Fruit fly (Drosophila melanogaster) whole organism, adult: ENCODE measurements around the gene CG13010.

Source experiments
- CG11617 ChIP-seq: fragments of 200-800 bp; sonication (Bioruptor generic); optimal IDR thresholded peaks from 2 replicates; lab custom pipeline; 2017; ENCODE audit warnings: mild to moderate bottlenecking, missing biosample characterization, missing genetic modification reagents, missing genetic modification characterization
- CG12768 ChIP-seq: fragments of 200-800 bp; sonication (Bioruptor generic); optimal IDR thresholded peaks from 2 replicates; lab custom pipeline; 2017; ENCODE audit warnings: missing biosample characterization, missing genetic modification characterization, mild to moderate bottlenecking, moderate library complexity, missing genetic modification reagents
- CG14711 ChIP-seq: fragments of 200-800 bp; sonication (Bioruptor generic); optimal IDR thresholded peaks from 2 replicates; lab custom pipeline; 2018; ENCODE audit warnings: missing biosample characterization, mild to moderate bottlenecking, missing genetic modification characterization, moderate library complexity
- CG1620 ChIP-seq: fragments of 200-800 bp; sonication (Bioruptor generic); optimal IDR thresholded peaks from 2 replicates; lab custom pipeline; 2016; ENCODE audit warnings: missing biosample characterization, missing genetic modification characterization
- CG33017 ChIP-seq: fragments of 200-800 bp; sonication (Bioruptor generic); optimal IDR thresholded peaks from 2 replicates; lab custom pipeline; 2018; ENCODE audit warnings: missing biosample characterization, mild to moderate bottlenecking, missing genetic modification characterization, moderate library complexity
- CG5204 ChIP-seq: fragments of 200-800 bp; sonication (Bioruptor generic); optimal IDR thresholded peaks from 2 replicates; lab custom pipeline; 2016; ENCODE audit warnings: missing biosample characterization, missing genetic modification characterization
- CG7045 ChIP-seq: fragments of 200-800 bp; sonication (Bioruptor generic); optimal IDR thresholded peaks from 2 replicates; lab custom pipeline; 2017; ENCODE audit warnings: missing biosample characterization, mild to moderate bottlenecking, missing genetic modification characterization
- CG7101 ChIP-seq: fragments of 200-800 bp; sonication (Bioruptor generic); optimal IDR thresholded peaks from 2 replicates; lab custom pipeline; 2018; ENCODE audit warnings: missing biosample characterization, mild to moderate bottlenecking, missing genetic modification characterization, moderate library complexity
- Clk ChIP-seq: fragments of 200-800 bp; sonication (Bioruptor generic); optimal IDR thresholded peaks from 2 replicates; lab custom pipeline; 2017; ENCODE audit warnings: missing biosample characterization, missing genetic modification characterization
- Crg-1 ChIP-seq: fragments of 200-800 bp; sonication (Bioruptor generic); optimal IDR thresholded peaks from 2 replicates; lab custom pipeline; 2016; ENCODE audit warnings: missing biosample characterization, missing genetic modification characterization
- Hr96 ChIP-seq: fragments of 200-800 bp; sonication (Bioruptor generic); optimal IDR thresholded peaks from 2 replicates; lab custom pipeline; 2016; ENCODE audit warnings: missing biosample characterization, missing genetic modification characterization
- Mnt ChIP-seq: fragments of 200-800 bp; sonication (Bioruptor generic); optimal IDR thresholded peaks from 2 replicates; lab custom pipeline; 2016; ENCODE audit warnings: missing biosample characterization, mild to moderate bottlenecking, missing genetic modification characterization
- bab1 ChIP-seq: fragments of 200-800 bp; sonication (Bioruptor generic); optimal IDR thresholded peaks from 3 replicates; lab custom pipeline; 2019; ENCODE audit warnings: missing biosample characterization, mild to moderate bottlenecking, missing genetic modification characterization, moderate library complexity
- cic ChIP-seq: fragments of 200-800 bp; sonication (Bioruptor generic); optimal IDR thresholded peaks from 2 replicates; lab custom pipeline; 2017; ENCODE audit warnings: missing biosample characterization, mild to moderate bottlenecking, missing genetic modification characterization, moderate library complexity
- cnc ChIP-seq, 2 experiments: fragments of >200 bp; optimal IDR thresholded peaks; 2 replicates each; lab custom pipeline; 2017
- kay ChIP-seq: fragments of 200-800 bp; sonication (Bioruptor generic); peaks from one replicate; lab custom pipeline; 2016; ENCODE audit warnings: missing biosample characterization, missing genetic modification characterization, borderline replicate concordance
- ovo ChIP-seq: fragments of 200-800 bp; sonication (Bioruptor generic); optimal IDR thresholded peaks from 2 replicates; lab custom pipeline; 2016; ENCODE audit warnings: missing biosample characterization, missing genetic modification characterization
- pad ChIP-seq: fragments of 200-800 bp; sonication (Bioruptor generic); optimal IDR thresholded peaks from 3 replicates; lab custom pipeline; 2017; ENCODE audit warnings: missing biosample characterization, missing genetic modification characterization, mild to moderate bottlenecking, moderate library complexity, missing genetic modification reagents
- tj ChIP-seq: fragments of 200-800 bp; sonication (Bioruptor generic); optimal IDR thresholded peaks from 3 replicates; lab custom pipeline; 2017; ENCODE audit warnings: missing biosample characterization, mild to moderate bottlenecking, missing genetic modification characterization, moderate library complexity
- toe ChIP-seq: fragments of 200-800 bp; sonication (Bioruptor generic); optimal IDR thresholded peaks from 2 replicates; lab custom pipeline; 2016; ENCODE audit warnings: missing biosample characterization, missing genetic modification characterization

Gene CG13010

DNA sequence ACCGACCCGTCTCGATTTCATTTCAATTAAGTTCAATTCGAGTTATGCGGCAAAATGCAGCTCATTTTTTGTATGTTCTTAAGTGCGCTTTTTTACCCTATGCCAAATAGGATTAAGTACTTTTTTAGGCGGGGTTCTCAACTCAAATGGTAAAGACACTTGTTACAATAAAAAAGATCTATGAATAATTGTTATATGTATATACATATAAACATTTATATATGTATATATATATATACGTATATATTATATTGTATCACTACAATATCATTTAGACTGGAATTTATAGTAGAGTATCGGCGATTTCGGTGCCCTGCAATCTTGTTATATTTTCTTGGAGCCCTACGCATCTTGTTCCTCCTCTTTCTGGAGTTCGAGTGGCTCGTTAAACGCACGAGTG, 11.2 kb upstream of the CG13010 start:
- TF ChIP-seq Crg-1 (GFP tag; lab: Kevin White, UChicago) (no peak), CG7045 (no peak), CG11617 (GFP tag; lab: Kevin White, UChicago) (no peak), CG7101 (tag; lab: Kevin White, UChicago) (no peak), kay (no peak), CG33017 (tag; lab: Kevin White, UChicago) (no peak), Hr96 (no peak), cic (GFP tag; lab: Kevin White, UChicago) (no peak), CG5204 (GFP tag; lab: Kevin White, UChicago) (no peak), CG12768 (GFP tag; lab: Kevin White, UChicago) (no peak), ovo (GFP tag; lab: Kevin White, UChicago) (no peak), pad (no peak), tj (GFP tag; lab: Kevin White, UChicago) (no peak), Clk (no peak), CG14711 (tag; lab: Kevin White, UChicago) (no peak), cnc (optimal IDR thresholded peaks at IDR 0.05; lab: Kevin White, UChicago) (no peak), Mnt (GFP tag; lab: Kevin White, UChicago) (no peak)

DNA sequence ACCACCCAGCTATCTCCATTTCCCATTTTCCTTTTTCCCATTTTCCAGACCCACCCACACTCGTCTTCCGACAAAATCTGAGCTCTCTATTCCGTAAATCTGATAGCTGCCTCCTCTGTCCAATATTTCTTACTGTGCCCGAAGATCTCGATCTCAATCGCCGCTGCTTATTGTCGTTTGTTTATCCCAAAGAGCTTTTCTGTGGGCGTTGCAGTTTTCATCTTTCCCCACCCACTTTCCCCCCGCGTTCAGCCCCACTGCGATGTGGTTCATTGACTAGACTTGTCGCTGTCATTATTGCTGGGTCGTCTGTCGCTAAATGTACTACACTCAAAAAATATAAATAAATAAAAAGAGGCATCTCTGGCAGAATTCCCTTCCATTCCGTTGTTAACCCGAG, 10.6 kb upstream of the CG13010 start:
- TF ChIP-seq CG33017 (tag; lab: Kevin White, UChicago) (no peak), tj (GFP tag; lab: Kevin White, UChicago) (peak; percentile 56)

DNA sequence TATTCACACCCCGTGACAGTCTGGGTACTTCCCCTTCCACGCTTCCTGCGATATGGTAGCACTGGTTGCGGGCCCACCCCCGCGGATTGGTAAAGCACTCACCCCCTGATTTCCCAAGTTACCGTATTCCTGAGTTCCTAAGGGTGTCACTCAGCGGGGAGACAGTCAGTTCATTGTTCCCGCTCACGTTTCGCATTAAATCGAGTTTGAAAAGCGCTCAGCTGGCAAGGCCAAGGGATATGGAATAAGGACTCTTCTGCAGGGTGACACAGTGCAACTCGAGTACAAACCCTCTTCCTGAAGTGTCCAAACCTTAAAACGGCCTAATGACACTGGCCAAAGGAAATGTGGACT, 9.3 kb upstream of the CG13010 start:
- TF ChIP-seq pad (no peak), ovo (GFP tag; lab: Kevin White, UChicago) (no peak), CG11617 (GFP tag; lab: Kevin White, UChicago) (no peak), tj (GFP tag; lab: Kevin White, UChicago) (no peak), CG5204 (GFP tag; lab: Kevin White, UChicago) (no peak), Hr96 (no peak), kay (no peak), CG33017 (tag; lab: Kevin White, UChicago) (no peak), CG12768 (GFP tag; lab: Kevin White, UChicago) (no peak)

DNA sequence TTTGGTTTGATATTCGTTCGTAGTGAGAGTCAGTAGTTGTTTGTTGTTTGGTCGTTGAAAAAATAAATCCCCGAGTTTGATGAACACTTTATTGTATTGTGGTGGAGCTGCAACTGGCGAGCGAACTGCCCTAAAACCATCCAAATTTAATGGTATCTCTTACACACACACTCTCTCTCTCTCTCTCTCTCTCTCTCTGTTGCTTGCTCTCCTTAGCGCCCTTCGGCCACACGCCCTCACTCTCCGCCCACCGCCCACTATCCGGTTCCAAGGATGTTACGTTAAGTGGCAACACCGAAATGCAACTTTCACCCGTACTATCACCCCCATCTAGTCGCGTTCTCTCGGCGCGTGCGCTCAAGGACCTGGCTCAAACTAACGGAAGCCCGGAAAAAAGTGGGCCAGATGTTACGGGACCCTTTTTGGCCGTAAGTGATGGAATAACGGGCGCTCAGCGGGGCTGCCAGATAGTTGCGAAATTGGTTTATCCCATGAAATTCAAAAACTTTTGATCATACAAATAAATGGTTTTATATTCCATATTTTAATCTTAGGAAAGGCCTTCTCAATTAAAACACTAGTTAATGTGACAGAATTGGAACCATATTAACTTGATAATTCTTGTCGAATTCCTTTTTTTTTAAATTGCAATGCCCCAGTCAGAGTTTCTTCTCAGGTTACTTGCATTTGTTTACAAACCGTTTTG, 8.8 kb upstream of the CG13010 start:
- TF ChIP-seq toe (GFP tag; lab: Kevin White, UChicago): peak; percentile 25
- TF ChIP-seq pad: no peak

DNA sequence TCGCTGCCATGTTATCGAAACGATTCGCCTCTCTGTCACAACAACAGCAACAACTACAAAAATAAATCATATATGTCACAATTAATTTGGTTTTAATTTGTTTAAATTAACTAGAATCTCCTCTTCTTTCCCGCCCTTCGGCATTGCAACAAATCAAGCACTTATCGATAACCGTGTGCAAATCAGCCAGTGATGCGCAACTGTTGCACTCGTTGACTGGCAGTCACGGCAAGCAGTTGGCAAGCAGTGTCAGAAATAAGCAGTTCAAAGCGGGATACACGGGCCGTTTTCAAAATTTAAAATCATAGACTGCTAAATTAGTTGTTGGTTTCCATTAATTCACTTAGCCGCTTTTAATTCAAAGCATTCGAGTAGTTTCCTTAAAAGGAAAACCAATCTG, 5.0 kb upstream of the CG13010 start, which contains the start of gene Axs:
Gene Axs, minus strand, starts transcription at position 131 of the 400 bp plus-strand sequence.
- TF ChIP-seq cnc (optimal IDR thresholded peaks at IDR 0.05; lab: Kevin White, UChicago) (no peak), bab1 (GFP tag; lab: Kevin White, UChicago) (no peak), CG14711 (tag; lab: Kevin White, UChicago) (no peak)

DNA sequence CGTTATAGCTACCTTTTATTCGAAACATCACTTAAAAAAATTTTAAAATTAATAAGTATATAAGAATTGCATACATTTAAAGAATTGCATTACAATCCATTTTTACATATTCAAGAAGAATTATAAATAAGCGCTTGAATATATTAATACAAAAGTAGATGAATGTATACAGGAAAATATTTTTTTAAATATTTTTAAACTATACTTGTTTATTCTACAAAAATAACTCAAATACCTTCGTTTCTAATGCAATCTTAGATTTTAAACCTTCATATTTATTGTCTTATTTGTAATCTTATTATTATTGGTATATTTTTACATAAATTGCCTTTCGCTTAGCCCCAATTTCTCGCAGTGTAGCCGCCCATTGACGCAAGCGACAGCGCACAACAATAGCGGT, 1.6 kb downstream of the CG13010 start:
- TF ChIP-seq bab1 (GFP tag; lab: Kevin White, UChicago): no peak
- no peak for TF ChIP-seq CG33017 (tag; lab: Kevin White, UChicago)
- no peak for TF ChIP-seq ovo (GFP tag; lab: Kevin White, UChicago)
- no peak for TF ChIP-seq cic (GFP tag; lab: Kevin White, UChicago)
- no peak for TF ChIP-seq Crg-1 (GFP tag; lab: Kevin White, UChicago)
- no peak for TF ChIP-seq CG12768 (GFP tag; lab: Kevin White, UChicago)
- peak; percentile 9 for TF ChIP-seq CG11617 (GFP tag; lab: Kevin White, UChicago)
- TF ChIP-seq CG7101 (tag; lab: Kevin White, UChicago): peak; percentile 55
- TF ChIP-seq Mnt (GFP tag; lab: Kevin White, UChicago): no peak
- no peak for TF ChIP-seq toe (GFP tag; lab: Kevin White, UChicago)
- no peak for TF ChIP-seq Hr96
- no peak for TF ChIP-seq CG1620 (GFP tag; lab: Kevin White, UChicago)
- no peak for TF ChIP-seq cnc (optimal IDR thresholded peaks at IDR 0.05; lab: Kevin White, UChicago)
- no peak for TF ChIP-seq Clk
- no peak for TF ChIP-seq tj (GFP tag; lab: Kevin White, UChicago)
- TF ChIP-seq CG14711 (tag; lab: Kevin White, UChicago): peak; percentile 7
- TF ChIP-seq kay: no peak

DNA sequence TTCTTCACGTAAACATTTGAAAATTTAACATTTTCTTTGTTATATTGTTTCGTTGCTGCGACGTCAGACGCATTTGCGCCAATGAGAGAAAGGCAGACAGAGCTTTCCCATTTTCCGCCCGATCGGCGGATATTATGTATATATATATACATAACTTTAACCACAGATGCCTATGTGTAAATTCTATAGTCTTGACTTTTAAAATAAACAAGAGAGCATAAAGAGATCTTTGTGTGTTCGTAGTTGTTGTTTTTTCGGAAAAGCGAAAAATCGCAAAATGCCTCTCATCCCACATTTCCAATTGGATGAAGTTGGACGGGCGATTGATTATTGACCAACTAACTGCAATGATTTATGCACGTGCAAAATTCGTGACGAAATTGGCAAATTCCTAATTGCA, 2.1 kb downstream of the CG13010 start, which contains the start of gene CG13012:
Gene CG13012, minus strand, starts transcription at position 101 of the 400 bp plus-strand sequence.
- TF ChIP-seq Hr96 (no peak), kay (no peak), bab1 (GFP tag; lab: Kevin White, UChicago) (no peak), CG7101 (tag; lab: Kevin White, UChicago) (no peak), CG33017 (tag; lab: Kevin White, UChicago) (no peak), CG7045 (no peak), CG5204 (GFP tag; lab: Kevin White, UChicago) (no peak), ovo (GFP tag; lab: Kevin White, UChicago) (no peak), CG1620 (GFP tag; lab: Kevin White, UChicago) (no peak), Crg-1 (GFP tag; lab: Kevin White, UChicago) (no peak), tj (GFP tag; lab: Kevin White, UChicago) (no peak), Clk (no peak), CG14711 (tag; lab: Kevin White, UChicago) (no peak), pad (no peak), CG12768 (GFP tag; lab: Kevin White, UChicago) (no peak)
